Worm (Caenorhabditis elegans) whole organism, L1 larva: ENCODE results near the gene C17G10.1.

Source experiments
- aly-2 ChIP-seq: fragments of 150-350 bp; optimal IDR thresholded peaks from 2 replicates; lab custom pipeline; 2014; ENCODE audit warnings: missing biosample characterization, missing genetic modification characterization
- ceh-88 ChIP-seq: fragments of 200-800 bp; sonication (Bioruptor generic); IDR thresholded peaks from 2 replicates; pipeline ENCODE4 v1.3.6; 2022; ENCODE audit warnings: missing genetic modification characterization, missing compliant biosample characterization
- ceh-90 ChIP-seq: sonication (generic microtip); optimal IDR thresholded peaks from 2 replicates; lab custom pipeline; 2016; ENCODE audit warnings: missing genetic modification characterization, missing compliant biosample characterization
- dsc-1 ChIP-seq: sonication (generic microtip); optimal IDR thresholded peaks from 2 replicates; lab custom pipeline; 2016; ENCODE audit warnings: mild to moderate bottlenecking, missing genetic modification characterization, missing compliant biosample characterization
- egl-27 ChIP-seq, 2 experiments: fragments of 150-350 bp in 1 of 2; sonication (generic microtip); optimal IDR thresholded peaks; 3 replicates each; lab custom pipeline; 2017 to 2018; ENCODE audit warnings: missing biosample characterization in 2 of 2, missing genetic modification characterization in 2 of 2, missing genetic modification reagents in 2 of 2
- elt-3 ChIP-seq, 6 experiments: fragments of 150-350 bp in 1 of 6; sonication (generic microtip); optimal IDR thresholded peaks; 2 replicates each; lab custom pipeline; 2017 to 2018; ENCODE audit warnings: missing biosample characterization in 6 of 6, missing genetic modification characterization in 6 of 6, inconsistent platforms in 1 of 6
- jun-1 ChIP-seq: fragments of 150-350 bp; optimal IDR thresholded peaks from 2 replicates; lab custom pipeline; 2014; ENCODE audit warnings: missing biosample characterization, missing genetic modification reagents, missing genetic modification characterization
- nhr-237 ChIP-seq: fragments of 150-350 bp; optimal IDR thresholded peaks from 2 replicates; lab custom pipeline; 2014; ENCODE audit warnings: missing biosample characterization, missing genetic modification characterization
- nhr-28 ChIP-seq: fragments of 150-350 bp; optimal IDR thresholded peaks from 2 replicates; lab custom pipeline; 2014; ENCODE audit warnings: missing biosample characterization, missing genetic modification characterization
- nhr-77 ChIP-seq: fragments of 150-350 bp; optimal IDR thresholded peaks from 2 replicates; lab custom pipeline; 2014; ENCODE audit warnings: missing biosample characterization, missing genetic modification characterization
- pag-3 ChIP-seq: sonication (generic microtip); optimal IDR thresholded peaks from 2 replicates; lab custom pipeline; 2017; ENCODE audit warnings: missing genetic modification characterization, mild to moderate bottlenecking, missing compliant biosample characterization, antibody characterized with exemption, borderline replicate concordance; ENCODE audit not compliant: insufficient read depth
- vab-15 ChIP-seq: sonication (generic microtip); optimal IDR thresholded peaks from 2 replicates; lab custom pipeline; 2017; ENCODE audit warnings: missing genotype, mild to moderate bottlenecking, missing genetic modification characterization, missing compliant biosample characterization
- zag-1 ChIP-seq: fragments of 150-350 bp; optimal IDR thresholded peaks from 2 replicates; lab custom pipeline; 2014; ENCODE audit warnings: missing biosample characterization, missing genetic modification characterization
- ztf-11 ChIP-seq, 2 experiments: sonication (generic microtip); optimal IDR thresholded peaks; 2 replicates each; lab custom pipeline; 2016 to 2017; ENCODE audit warnings: missing genetic modification characterization in 2 of 2, missing biosample characterization in 1 of 2, missing compliant biosample characterization in 1 of 2

ce11 chrII:5579236-5579635, 17.1 kb upstream of the C17G10.1 start:
- TF ChIP-seq ceh-88 (GFP tag; lab: Robert Waterston, UW) (no peak), ceh-90 (tag; lab: Kevin White, UChicago) (no peak), aly-2 (tag; lab: Kevin White, UChicago) (no peak), nhr-237 (tag; lab: Kevin White, UChicago) (no peak), vab-15 (tag; lab: Kevin White, UChicago) (no peak), elt-3 (tag; optimal IDR thresholded peaks at IDR 0.05; lab: Kevin White, UChicago) (no peak), nhr-28 (tag; lab: Kevin White, UChicago) (no peak), zag-1 (no peak), nhr-77 (tag; lab: Kevin White, UChicago) (no peak), pag-3 (no peak), egl-27 (tag; optimal IDR thresholded peaks at IDR 0.05; lab: Kevin White, UChicago) (no peak), dsc-1 (tag; lab: Kevin White, UChicago) (no peak), jun-1 (tag; lab: Kevin White, UChicago) (no peak), ztf-11 (tag; optimal IDR thresholded peaks at IDR 0.05; lab: Kevin White, UChicago) (no peak)
